Fruit fly (Drosophila melanogaster): Measurements from ENCODE around the gene fax.

Gene fax

dm6 chr3L:16385252-16385879, 26.3 kb downstream of the fax start (continued):
- TF ChIP-seq topi (GFP tag; optimal IDR thresholded peaks at IDR 0.05) (no peak), Hr38 (GFP tag; optimal IDR thresholded peaks at IDR 0.05) (no peak), Sox14 (GFP tag; optimal IDR thresholded peaks at IDR 0.05) (peak; percentile 32), CG8632 (GFP tag; optimal IDR thresholded peaks at IDR 0.05) (peak; percentile 11), Sox102F (GFP tag; optimal IDR thresholded peaks at IDR 0.05) (no peak), dac (GFP tag; optimal IDR thresholded peaks at IDR 0.05) (no peak), Eip75B (GFP tag; optimal IDR thresholded peaks at IDR 0.05) (no peak)

dm6 chr3L:16384145-16384705, 27.4 kb downstream of the fax start:
- TF ChIP-seq ss (GFP tag; optimal IDR thresholded peaks at IDR 0.05) (peak in 1 of 2 experiments; percentile 9), vri (GFP tag; optimal IDR thresholded peaks at IDR 0.05) (peak; percentile 32), CG6276 (GFP tag; optimal IDR thresholded peaks at IDR 0.05) (peak; percentile 52), Eip78C (GFP tag) (peak; percentile 38), Hr38 (GFP tag; optimal IDR thresholded peaks at IDR 0.05) (no peak), CG15336 (GFP tag; IDR thresholded peaks at IDR 0.05) (no peak), CG32006 (GFP tag; optimal IDR thresholded peaks at IDR 0.05) (no peak), Sox15 (GFP tag; optimal IDR thresholded peaks at IDR 0.05) (no peak), esn (GFP tag; optimal IDR thresholded peaks at IDR 0.05) (no peak), CG8119 (GFP tag; IDR thresholded peaks at IDR 0.05) (peak; percentile 51; the same call in 1 of the 3 replicates), CG16779 (tag; optimal IDR thresholded peaks at IDR 0.05) (peak; percentile 15)

dm6 chr3L:16383056-16383455, 28.6 kb downstream of the fax start:
- no peak for TF ChIP-seq CG8319 (GFP tag; optimal IDR thresholded peaks at IDR 0.05)
- peak; percentile 92 for TF ChIP-seq vri (GFP tag; optimal IDR thresholded peaks at IDR 0.05)

dm6 chr3L:16381184-16381797, 30.3 kb downstream of the fax start, which contains the start of gene Agpat4:
Agpat4 (minus strand) TSS chr3L:16381570.
- no peak for TF ChIP-seq cyc (GFP tag; optimal IDR thresholded peaks at IDR 0.05)
- TF ChIP-seq spab (GFP tag; optimal IDR thresholded peaks at IDR 0.05) = no peak
- TF ChIP-seq fkh (GFP tag; optimal IDR thresholded peaks at IDR 0.05) = peak; percentile 44
- peak; percentile 18 for TF ChIP-seq svp (GFP tag)
- TF ChIP-seq CG6276 (GFP tag; optimal IDR thresholded peaks at IDR 0.05) = no peak
- no peak for TF ChIP-seq Ets96B (tag; optimal IDR thresholded peaks at IDR 0.05)
- no peak for TF ChIP-seq CG6792 (GFP tag; optimal IDR thresholded peaks at IDR 0.05)
- TF ChIP-seq eg (GFP tag; IDR thresholded peaks at IDR 0.05) = no peak
- TF ChIP-seq Sox102F (GFP tag; optimal IDR thresholded peaks at IDR 0.05) = no peak
- TF ChIP-seq CG15336 (GFP tag; IDR thresholded peaks at IDR 0.05) = no peak
- no peak for TF ChIP-seq CG1621 (tag; optimal IDR thresholded peaks at IDR 0.05)
- TF ChIP-seq fd85E (GFP tag; optimal IDR thresholded peaks at IDR 0.05) = no peak

- TF ChIP-seq Gug (GFP tag; IDR thresholded peaks at IDR 0.05) (no peak), CG7368 (GFP tag; optimal IDR thresholded peaks at IDR 0.05) (no peak), CG16779 (tag; optimal IDR thresholded peaks at IDR 0.05) (no peak), lz (GFP tag; optimal IDR thresholded peaks at IDR 0.05) (no peak), net (GFP tag; optimal IDR thresholded peaks at IDR 0.05) (no peak), Eip78C (GFP tag) (no peak), Sox15 (GFP tag; optimal IDR thresholded peaks at IDR 0.05) (no peak), achi (GFP tag; optimal IDR thresholded peaks at IDR 0.05) (no peak)
Observed at dm6 chr3L:16380770-16381169, 30.9 kb downstream of the fax start.
